Worm (Caenorhabditis elegans): Measurements from ENCODE around the gene B0035.22.

B0035.22 gene

ce11 chrIV:11332751-11333150 lies 17.8 kb downstream of the B0035.22 start, which contains the start of gene sart-3:
Gene sart-3 (minus strand): TSS chrIV:11332969.
- TF ChIP-seq unc-55 (GFP tag; optimal IDR thresholded peaks at IDR 0.05) (peak; percentile 58), nhr-21 (tag; optimal IDR thresholded peaks at IDR 0.05) (no peak), lsy-2 (tag; optimal IDR thresholded peaks at IDR 0.05) (no peak), C34F6.9 (tag; optimal IDR thresholded peaks at IDR 0.05) (peak; percentile 47)

ce11 chrIV:11336180-11336579 lies 21.2 kb downstream of the B0035.22 start:
- TF ChIP-seq nhr-77 (tag; optimal IDR thresholded peaks at IDR 0.05) (no peak), elt-3 (tag; optimal IDR thresholded peaks at IDR 0.05) (no peak), ztf-4 (tag; optimal IDR thresholded peaks at IDR 0.05) (no peak), dmd-4 (tag; optimal IDR thresholded peaks at IDR 0.05) (no peak), nhr-6 (tag; optimal IDR thresholded peaks at IDR 0.05) (no peak), elt-1 (tag; optimal IDR thresholded peaks at IDR 0.05) (no peak), aly-2 (tag; optimal IDR thresholded peaks at IDR 0.05) (no peak), crh-2 (tag; optimal IDR thresholded peaks at IDR 0.05) (no peak), ceh-16 (tag; optimal IDR thresholded peaks at IDR 0.05) (no peak)

ce11 chrIV:11337021-11337420 lies 22.1 kb downstream of the B0035.22 start, which contains the start of gene F54E12.2:
Gene F54E12.2 (minus strand): TSS chrIV:11337184.
- TF ChIP-seq nhr-77 (tag; optimal IDR thresholded peaks at IDR 0.05) (no peak), nhr-21 (tag; optimal IDR thresholded peaks at IDR 0.05) (no peak), ztf-11 (tag; optimal IDR thresholded peaks at IDR 0.05) (no peak), sem-4 (tag; optimal IDR thresholded peaks at IDR 0.05) (no peak), alr-1 (tag; optimal IDR thresholded peaks at IDR 0.05) (no peak), ceh-16 (tag; optimal IDR thresholded peaks at IDR 0.05) (no peak), unc-62 (GFP tag; optimal IDR thresholded peaks at IDR 0.05) (no peak), nhr-10 (tag; optimal IDR thresholded peaks at IDR 0.05) (no peak), crh-2 (tag; optimal IDR thresholded peaks at IDR 0.05) (no peak), egl-27 (tag; optimal IDR thresholded peaks at IDR 0.05) (no peak), R02D3.7 (tag; optimal IDR thresholded peaks at IDR 0.05) (no peak), Y55F3AM.14 (GFP tag; optimal IDR thresholded peaks at IDR 0.05) (no peak), skn-1 (tag; optimal IDR thresholded peaks at IDR 0.05) (no peak), zag-1 (tag; optimal IDR thresholded peaks at IDR 0.05) (no peak), lin-13 (GFP tag; optimal IDR thresholded peaks at IDR 0.05) (no peak), fos-1 (tag; optimal IDR thresholded peaks at IDR 0.05) (no peak), nhr-6 (tag; optimal IDR thresholded peaks at IDR 0.05) (no peak), gmeb-1 (tag; optimal IDR thresholded peaks at IDR 0.05) (no peak), aly-2 (tag; optimal IDR thresholded peaks at IDR 0.05) (no peak), ztf-4 (tag; optimal IDR thresholded peaks at IDR 0.05) (no peak)

ce11 chrIV:11340735-11341443 lies 25.9 kb downstream of the B0035.22 start:
- TF ChIP-seq nhr-10 (tag; optimal IDR thresholded peaks at IDR 0.05) (no peak), nhr-77 (tag; optimal IDR thresholded peaks at IDR 0.05) (no peak), mbf-1 (tag; optimal IDR thresholded peaks at IDR 0.05) (no peak), ama-1 (optimal IDR thresholded peaks at IDR 0.05) (no peak), unc-62 (GFP tag; optimal IDR thresholded peaks at IDR 0.05) (no peak), snpc-4 (tag; optimal IDR thresholded peaks at IDR 0.05) (no peak), R02D3.7 (tag; optimal IDR thresholded peaks at IDR 0.05) (no peak), alr-1 (tag; optimal IDR thresholded peaks at IDR 0.05) (no peak), sma-3 (GFP tag; optimal IDR thresholded peaks at IDR 0.05) (no peak), nhr-12 (tag; optimal IDR thresholded peaks at IDR 0.05) (no peak), dmd-4 (tag; optimal IDR thresholded peaks at IDR 0.05) (no peak), skn-1 (tag; optimal IDR thresholded peaks at IDR 0.05) (no peak), ceh-82 (tag; optimal IDR thresholded peaks at IDR 0.05) (no peak)

ce11 chrIV:11344288-11344687 lies 29.3 kb downstream of the B0035.22 start:
- TF ChIP-seq unc-62 (GFP tag; optimal IDR thresholded peaks at IDR 0.05) (no peak), lin-13 (GFP tag; optimal IDR thresholded peaks at IDR 0.05) (no peak), R02D3.7 (tag; optimal IDR thresholded peaks at IDR 0.05) (no peak), lin-11 (tag; optimal IDR thresholded peaks at IDR 0.05) (no peak), nhr-129 (tag; optimal IDR thresholded peaks at IDR 0.05) (no peak), nhr-12 (tag; optimal IDR thresholded peaks at IDR 0.05) (no peak), ceh-82 (tag; optimal IDR thresholded peaks at IDR 0.05) (no peak), sma-3 (GFP tag; optimal IDR thresholded peaks at IDR 0.05) (no peak), zag-1 (tag; optimal IDR thresholded peaks at IDR 0.05) (no peak), nhr-11 (tag; optimal IDR thresholded peaks at IDR 0.05) (no peak), ama-1 (optimal IDR thresholded peaks at IDR 0.05) (no peak), lin-39 (tag; optimal IDR thresholded peaks at IDR 0.05) (no peak), nhr-6 (tag; optimal IDR thresholded peaks at IDR 0.05) (no peak), mdl-1 (tag; optimal IDR thresholded peaks at IDR 0.05) (no peak), nhr-21 (tag; optimal IDR thresholded peaks at IDR 0.05) (no peak), unc-55 (GFP tag; optimal IDR thresholded peaks at IDR 0.05) (no peak), nhr-25 (tag; optimal IDR thresholded peaks at IDR 0.05) (no peak)
